Fruit fly (Drosophila melanogaster) whole organism, embryonic: Measurements from ENCODE around the gene CG4393.
A peak's percentile ranks its signal among the peaks of the same experiment; 100 is the strongest.

Experiments used
- Abd-B ChIP-seq: fragments of 200-800 bp; sonication (Bioruptor generic); optimal IDR thresholded peaks from 2 replicates; lab custom pipeline; 2018; ENCODE audit warnings: missing biosample characterization, mild to moderate bottlenecking, missing genetic modification characterization, moderate library complexity
- Atf3 ChIP-seq: fragments of 200-800 bp; sonication (Bioruptor generic); optimal IDR thresholded peaks from 3 replicates; lab custom pipeline; 2016; ENCODE audit warnings: missing biosample characterization, missing genetic modification characterization
- CG11093 ChIP-seq: fragments of 200-800 bp; sonication (Bioruptor generic); IDR thresholded peaks from 3 replicates; pipeline ENCODE4 v1.3.6; 2022; ENCODE audit warnings: missing biosample characterization, missing genetic modification characterization
- CG12219 ChIP-seq: fragments of 200-800 bp; sonication (Bioruptor generic); optimal IDR thresholded peaks from 3 replicates; lab custom pipeline; 2018; ENCODE audit warnings: missing biosample characterization, mild to moderate bottlenecking, missing genetic modification characterization
- CG1233 ChIP-seq: fragments of 200-800 bp; sonication (Bioruptor generic); optimal IDR thresholded peaks from 4 replicates; lab custom pipeline; 2018; ENCODE audit warnings: missing biosample characterization, mild to moderate bottlenecking, missing genetic modification characterization
- CG15073 ChIP-seq: fragments of 200-800 bp; sonication (Bioruptor generic); optimal IDR thresholded peaks from 2 replicates; lab custom pipeline; 2016; ENCODE audit warnings: missing biosample characterization, missing genetic modification characterization
- CG2712 ChIP-seq: fragments of 200-800 bp; optimal IDR thresholded peaks from 3 replicates; lab custom pipeline; 2019; ENCODE audit warnings: missing biosample characterization, mild to moderate bottlenecking, missing genetic modification characterization, moderate library complexity
- CG31388 ChIP-seq: fragments of 200-800 bp; sonication (Bioruptor generic); optimal IDR thresholded peaks from 2 replicates; lab custom pipeline; 2016; ENCODE audit warnings: missing biosample characterization, missing genetic modification characterization
- CG32767 ChIP-seq: fragments of 200-800 bp; sonication (Bioruptor generic); IDR thresholded peaks from 2 replicates; pipeline ENCODE4 v1.3.6; 2022; ENCODE audit warnings: missing biosample characterization, missing genetic modification characterization
- CG33557 ChIP-seq: fragments of 200-800 bp; sonication (Bioruptor generic); optimal IDR thresholded peaks from 2 replicates; lab custom pipeline; 2019; ENCODE audit warnings: missing biosample characterization, mild to moderate bottlenecking, missing genetic modification characterization, moderate library complexity
- CG4730 ChIP-seq: fragments of 200-800 bp; sonication (Bioruptor generic); IDR thresholded peaks from 2 replicates; pipeline ENCODE4 v1.3.6; 2022; ENCODE audit warnings: missing biosample characterization, missing genetic modification characterization
- CG5245 ChIP-seq: fragments of 200-800 bp; sonication (Bioruptor generic); optimal IDR thresholded peaks from 3 replicates; lab custom pipeline; 2016; ENCODE audit warnings: missing biosample characterization, missing genetic modification characterization
- CG6254 ChIP-seq: fragments of 200-800 bp; sonication (Bioruptor generic); optimal IDR thresholded peaks from 3 replicates; lab custom pipeline; 2017; ENCODE audit warnings: mild to moderate bottlenecking, missing biosample characterization, missing genetic modification reagents, missing genetic modification characterization
- CG7372 ChIP-seq: fragments of 200-800 bp; sonication (Bioruptor generic); IDR thresholded peaks from 2 replicates; pipeline ENCODE4 v1.3.6; 2022; ENCODE audit warnings: missing biosample characterization, missing genetic modification characterization
- CG7745 ChIP-seq: fragments of 200-800 bp; sonication (Bioruptor generic); optimal IDR thresholded peaks from 2 replicates; lab custom pipeline; 2018; ENCODE audit warnings: missing biosample characterization, mild to moderate bottlenecking, missing genetic modification characterization, moderate library complexity
- CG8924 ChIP-seq: fragments of 200-800 bp; optimal IDR thresholded peaks from 3 replicates; lab custom pipeline; 2019; ENCODE audit warnings: missing biosample characterization, mild to moderate bottlenecking, missing genetic modification characterization, moderate library complexity
- CG9932 ChIP-seq: fragments of 200-800 bp; sonication (Bioruptor generic); IDR thresholded peaks from 2 replicates; pipeline ENCODE4 v1.3.6; 2022; ENCODE audit warnings: missing biosample characterization, missing genetic modification characterization
- CoRest ChIP-seq: fragments of 200-800 bp; sonication (Bioruptor generic); optimal IDR thresholded peaks from 3 replicates; lab custom pipeline; 2018; ENCODE audit warnings: missing biosample characterization, mild to moderate bottlenecking, missing genetic modification characterization, moderate library complexity
- D ChIP-seq, 2 experiments: fragments of 200-800 bp in 1 of 2; fragments of >200 bp in 1 of 2; sonication (Bioruptor generic) in 1 of 2; optimal IDR thresholded peaks; 2 replicates in 1 of 2; 3 replicates in 1 of 2; lab custom pipeline; 2017; ENCODE audit warnings: mild to moderate bottlenecking in 1 of 2, missing biosample characterization in 1 of 2, missing genetic modification characterization in 1 of 2, missing genetic modification reagents in 1 of 2
- Doc2 ChIP-seq: fragments of 200-800 bp; sonication (Bioruptor generic); IDR thresholded peaks from 2 replicates; pipeline ENCODE4 v1.3.6; 2022; ENCODE audit warnings: missing biosample characterization, missing genetic modification characterization
- Doc3 ChIP-seq: fragments of 200-800 bp; sonication (Bioruptor generic); IDR thresholded peaks from 3 replicates; pipeline ENCODE4 v1.3.6; 2022; ENCODE audit warnings: missing biosample characterization, missing genetic modification characterization; ENCODE audit not compliant: partially characterized antibody
- HHEX ChIP-seq: fragments of 200-800 bp; sonication (Bioruptor generic); optimal IDR thresholded peaks from 3 replicates; lab custom pipeline; 2017; ENCODE audit warnings: missing biosample characterization, mild to moderate bottlenecking, missing genetic modification characterization, missing genetic modification reagents
- Hand ChIP-seq: fragments of 200-800 bp; sonication (Bioruptor generic); optimal IDR thresholded peaks from 2 replicates; lab custom pipeline; 2017; ENCODE audit warnings: mild to moderate bottlenecking, missing biosample characterization, missing genetic modification reagents, missing genetic modification characterization
- Hr51 ChIP-seq, 2 experiments: fragments of 200-800 bp; sonication (Bioruptor generic); optimal IDR thresholded peaks; 2 replicates in 1 of 2; 3 replicates in 1 of 2; lab custom pipeline; 2016 to 2018; ENCODE audit warnings: missing biosample characterization in 2 of 2, missing genetic modification characterization in 2 of 2, mild to moderate bottlenecking in 1 of 2, moderate library complexity in 1 of 2
- Lhr ChIP-seq: fragments of 200-800 bp; sonication (Bioruptor generic); optimal IDR thresholded peaks from 3 replicates; lab custom pipeline; 2017; ENCODE audit warnings: mild to moderate bottlenecking, missing biosample characterization, missing genetic modification reagents, missing genetic modification characterization
- Mes4 ChIP-seq: fragments of 200-800 bp; sonication (Bioruptor generic); optimal IDR thresholded peaks from 2 replicates; lab custom pipeline; 2016; ENCODE audit warnings: missing biosample characterization, missing genetic modification characterization
- Oli ChIP-seq: fragments of 200-800 bp; sonication (Bioruptor generic); optimal IDR thresholded peaks from 2 replicates; lab custom pipeline; 2018; ENCODE audit warnings: missing biosample characterization, mild to moderate bottlenecking, missing genetic modification characterization, moderate library complexity
- Opbp ChIP-seq: fragments of 200-800 bp; sonication (Bioruptor generic); IDR thresholded peaks from 3 replicates; pipeline ENCODE4 v1.3.6; 2022; ENCODE audit warnings: missing biosample characterization, missing genetic modification characterization; ENCODE audit not compliant: partially characterized antibody
- Sox100B ChIP-seq: fragments of 200-800 bp; sonication (Bioruptor generic); optimal IDR thresholded peaks from 3 replicates; lab custom pipeline; 2018; ENCODE audit warnings: missing biosample characterization, mild to moderate bottlenecking, missing genetic modification characterization
- ab ChIP-seq: fragments of 200-800 bp; sonication (Bioruptor generic); optimal IDR thresholded peaks from 2 replicates; lab custom pipeline; 2016; ENCODE audit warnings: missing biosample characterization, missing genetic modification characterization
- ap ChIP-seq: fragments of 200-800 bp; sonication (Bioruptor generic); IDR thresholded peaks from 2 replicates; pipeline ENCODE4 v1.3.6; 2022; ENCODE audit warnings: missing biosample characterization, missing genetic modification characterization
- ase ChIP-seq: fragments of 200-800 bp; sonication (Bioruptor generic); IDR thresholded peaks from 3 replicates; pipeline ENCODE4 v1.3.6; 2022; ENCODE audit warnings: missing biosample characterization, missing genetic modification characterization
- btn ChIP-seq: fragments of 200-800 bp; sonication (Bioruptor generic); optimal IDR thresholded peaks from 2 replicates; lab custom pipeline; 2016; ENCODE audit warnings: missing biosample characterization, missing genetic modification characterization
- cas ChIP-seq: fragments of 200-800 bp; sonication (Bioruptor generic); IDR thresholded peaks from 2 replicates; pipeline ENCODE4 v1.3.6; 2022; ENCODE audit warnings: missing biosample characterization, missing genetic modification characterization
- dati ChIP-seq: fragments of 200-800 bp; sonication (Bioruptor generic); IDR thresholded peaks from 2 replicates; pipeline ENCODE4 v1.3.6; 2022; ENCODE audit warnings: missing biosample characterization, missing genetic modification characterization
- fru ChIP-seq: fragments of >200 bp; optimal IDR thresholded peaks from 2 replicates; lab custom pipeline; 2017
- gce ChIP-seq: fragments of 200-800 bp; sonication (Bioruptor generic); IDR thresholded peaks from 3 replicates; pipeline ENCODE4 v1.3.6; 2022; ENCODE audit warnings: missing biosample characterization, missing genetic modification characterization
- h ChIP-seq: fragments of >200 bp; optimal IDR thresholded peaks from 2 replicates; lab custom pipeline; 2017
- lbe ChIP-seq: fragments of 200-800 bp; sonication (Bioruptor generic); optimal IDR thresholded peaks from 2 replicates; lab custom pipeline; 2016; ENCODE audit warnings: missing biosample characterization, mild to moderate bottlenecking, missing genetic modification characterization
- lilli ChIP-seq: fragments of 200-800 bp; sonication (Bioruptor generic); optimal IDR thresholded peaks from 3 replicates; lab custom pipeline; 2016; ENCODE audit warnings: missing biosample characterization, missing genetic modification characterization
- nom ChIP-seq: fragments of 200-800 bp; sonication (Bioruptor generic); optimal IDR thresholded peaks from 2 replicates; lab custom pipeline; 2017; ENCODE audit warnings: missing biosample characterization, missing genetic modification characterization, mild to moderate bottlenecking, moderate library complexity, missing genetic modification reagents
- pb ChIP-seq: fragments of 200-800 bp; sonication (Bioruptor generic); optimal IDR thresholded peaks from 3 replicates; lab custom pipeline; 2016; ENCODE audit warnings: missing biosample characterization, missing genetic modification characterization
- pros ChIP-seq: fragments of 200-800 bp; sonication (Bioruptor generic); optimal IDR thresholded peaks from 3 replicates; lab custom pipeline; 2019; ENCODE audit warnings: missing biosample characterization, mild to moderate bottlenecking, missing genetic modification characterization, moderate library complexity
- rib ChIP-seq: fragments of 200-800 bp; sonication (Bioruptor generic); IDR thresholded peaks from 2 replicates; pipeline ENCODE4 v1.3.6; 2022; ENCODE audit warnings: missing biosample characterization, missing genetic modification characterization
- row ChIP-seq: fragments of 200-800 bp; sonication (Bioruptor generic); IDR thresholded peaks from 3 replicates; pipeline ENCODE4 v1.3.6; 2022; ENCODE audit warnings: missing biosample characterization, missing genetic modification characterization
- sens-2 ChIP-seq: fragments of 200-800 bp; sonication (Bioruptor generic); IDR thresholded peaks from 2 replicates; pipeline ENCODE4 v1.3.6; 2022; ENCODE audit warnings: missing biosample characterization, missing genetic modification characterization
- sim ChIP-seq: fragments of 200-800 bp; sonication (Bioruptor generic); IDR thresholded peaks from 2 replicates; pipeline ENCODE4 v1.3.6; 2022; ENCODE audit warnings: missing biosample characterization, missing genetic modification characterization
- twi ChIP-seq: fragments of 200-800 bp; optimal IDR thresholded peaks from 2 replicates; lab custom pipeline; 2019; ENCODE audit warnings: missing biosample characterization, mild to moderate bottlenecking, missing genetic modification characterization, moderate library complexity
- yki ChIP-seq: fragments of >200 bp; optimal IDR thresholded peaks from 3 replicates; lab custom pipeline; 2018

Gene CG4393

dm6 chr3R:23355829-23356738 lies 28.5 kb downstream of the CG4393 start, which contains the start of the genes ATPsynCF6 and Sec13 (continued):
- TF ChIP-seq Opbp (GFP tag; lab: Robert Waterston, UW): peak; percentile 95
- no peak for TF ChIP-seq yki (lab: Kevin White, UChicago)
- TF ChIP-seq pb (GFP tag; lab: Kevin White, UChicago): no peak
- peak; percentile 37 for TF ChIP-seq CG1233
- no peak; the same call in 2 of the 3 replicates for TF ChIP-seq CG11093 (GFP tag; lab: Robert Waterston, UW)
- TF ChIP-seq ab (GFP tag; lab: Kevin White, UChicago): no peak
- TF ChIP-seq CG2712 (tag; lab: Kevin White, UChicago): peak; percentile 100
- no peak for TF ChIP-seq fru (lab: Kevin White, UChicago)
- no peak for TF ChIP-seq Atf3
- TF ChIP-seq lbe (GFP tag; lab: Kevin White, UChicago): no peak
- peak in 1 of 2 experiments; percentile 50 for TF ChIP-seq Hr51 (GFP tag; optimal IDR thresholded peaks at IDR 0.05; lab: Kevin White, UChicago)
- TF ChIP-seq gce (GFP tag; lab: Robert Waterston, UW): no peak
- no peak for TF ChIP-seq CG31388 (GFP tag; lab: Kevin White, UChicago)
- TF ChIP-seq CG33557: no peak
- no peak for TF ChIP-seq Hand (GFP tag; lab: Kevin White, UChicago)
- peak; percentile 56 for TF ChIP-seq CoRest (tag; lab: Kevin White, UChicago)
- TF ChIP-seq Doc2 (GFP tag; lab: Robert Waterston, UW): no peak
- no peak for TF ChIP-seq CG32767 (GFP tag; lab: Robert Waterston, UW)
- peak; percentile 83 for TF ChIP-seq Doc3
- TF ChIP-seq cas: no peak
- peak; percentile 24 for TF ChIP-seq Oli (tag; lab: Kevin White, UChicago)
- TF ChIP-seq pros: no peak
- TF ChIP-seq row (GFP tag; lab: Robert Waterston, UW): peak; percentile 86
- TF ChIP-seq Sox100B (GFP tag; lab: Kevin White, UChicago): peak; percentile 60
- peak; percentile 83 for TF ChIP-seq CG9932 (GFP tag; lab: Robert Waterston, UW)
- peak; percentile 29; the same call in 1 of the 2 replicates for TF ChIP-seq rib (GFP tag; lab: Robert Waterston, UW)
- TF ChIP-seq CG15073 (GFP tag; lab: Kevin White, UChicago): no peak
- TF ChIP-seq CG5245: no peak
- peak; percentile 47 for TF ChIP-seq HHEX (GFP tag; lab: Kevin White, UChicago)
- peak; percentile 59 for TF ChIP-seq lilli
- no peak for TF ChIP-seq sens-2 (GFP tag; lab: Robert Waterston, UW)
- TF ChIP-seq CG4730 (GFP tag; lab: Robert Waterston, UW): peak; percentile 22; the same call in 1 of the 2 replicates
- no peak for TF ChIP-seq h (lab: Kevin White, UChicago)
- TF ChIP-seq btn (GFP tag; lab: Kevin White, UChicago): no peak
- 0 out of 2 replicates have a peak, but pooled peaks have one; percentile 35 for TF ChIP-seq CG7372 (GFP tag; lab: Robert Waterston, UW)
- peak; percentile 28 for TF ChIP-seq twi (tag; lab: Kevin White, UChicago)
- TF ChIP-seq ase (GFP tag; lab: Robert Waterston, UW): peak; percentile 56; the same call in 1 of the 3 replicates
- peak; percentile 62 for TF ChIP-seq Abd-B
- TF ChIP-seq dati (GFP tag; lab: Robert Waterston, UW): no peak
- peak; percentile 42 for TF ChIP-seq CG8924 (tag; lab: Kevin White, UChicago)
- no peak for TF ChIP-seq CG7745 (tag; lab: Kevin White, UChicago)
- 0 out of 2 replicates have a peak, but pooled peaks have one; percentile 40 for TF ChIP-seq sim (GFP tag; lab: Robert Waterston, UW)
- no peak for TF ChIP-seq Mes4 (GFP tag; lab: Kevin White, UChicago)
- peak; percentile 20; the same call in 1 of the 2 replicates for TF ChIP-seq ap
- TF ChIP-seq CG12219: no peak
- TF ChIP-seq D (optimal IDR thresholded peaks at IDR 0.05; lab: Kevin White, UChicago): no peak
- peak; percentile 45 for TF ChIP-seq D (GFP tag; optimal IDR thresholded peaks at IDR 0.05; lab: Kevin White, UChicago)
- TF ChIP-seq Lhr (GFP tag; lab: Kevin White, UChicago): no peak
- TF ChIP-seq CG6254: no peak
- no peak for TF ChIP-seq nom (GFP tag; lab: Kevin White, UChicago)
